Worm (Caenorhabditis elegans) whole organism, late embryonic: Measurements from ENCODE around the gene C35B1.5.

Experiments
- T23F11.4 ChIP-seq: fragments of 200-800 bp; sonication (Bioruptor generic); optimal IDR thresholded peaks from 2 replicates; lab custom pipeline; 2018; ENCODE audit warnings: mild to moderate bottlenecking, missing genetic modification characterization, missing compliant biosample characterization
- ama-1 ChIP-seq: fragments of 150-350 bp; optimal IDR thresholded peaks from 2 replicates; lab custom pipeline; 2014
- madf-2 ChIP-seq: sonication (generic microtip); optimal IDR thresholded peaks from 2 replicates; lab custom pipeline; 2017; ENCODE audit warnings: missing genetic modification characterization, missing compliant biosample characterization
- pat-9 ChIP-seq: fragments of 200-800 bp; sonication (Bioruptor generic); optimal IDR thresholded peaks from 2 replicates; lab custom pipeline; 2018; ENCODE audit warnings: mild to moderate bottlenecking, missing genetic modification characterization, moderate library complexity, missing compliant biosample characterization
- pha-2 ChIP-seq: sonication (generic microtip); optimal IDR thresholded peaks from 2 replicates; lab custom pipeline; 2017; ENCODE audit warnings: mild to moderate bottlenecking, missing genetic modification characterization, missing compliant biosample characterization
- pqm-1 ChIP-seq: sonication (generic microtip); optimal IDR thresholded peaks from 2 replicates; lab custom pipeline; 2016; ENCODE audit warnings: missing genetic modification characterization, missing compliant biosample characterization
- sdc-2 ChIP-seq: sonication (generic microtip); optimal IDR thresholded peaks from 2 replicates; lab custom pipeline; 2016; ENCODE audit warnings: missing genotype, missing genetic modification characterization, missing compliant biosample characterization
- zip-5 ChIP-seq: sonication (generic microtip); optimal IDR thresholded peaks from 2 replicates; lab custom pipeline; 2016; ENCODE audit warnings: missing genetic modification characterization, missing compliant biosample characterization

- TF ChIP-seq sdc-2 (tag; lab: Kevin White, UChicago) (no peak), zip-5 (no peak), pat-9 (tag; lab: Kevin White, UChicago) (no peak), T23F11.4 (GFP tag; lab: Kevin White, UChicago) (no peak), ama-1 (lab: Kevin White, UChicago) (no peak), pha-2 (tag; lab: Kevin White, UChicago) (no peak), madf-2 (no peak), pqm-1 (no peak)
Measured at ce11 chrIV:4102720-4103119, 18.7 kb upstream of the C35B1.5 start, which contains the start of gene ubc-1.
